Fruit fly (Drosophila melanogaster) whole organism: Measurements from ENCODE around the gene Ptp61F.

Experiments
- CG8478 ChIP-seq: fragments of >200 bp; optimal IDR thresholded peaks from 2 replicates; lab custom pipeline; 2018; ENCODE audit warnings: inconsistent platforms
- Dll ChIP-seq: fragments of >200 bp; optimal IDR thresholded peaks from 2 replicates; lab custom pipeline; 2017
- EcR ChIP-seq, 2 experiments: fragments of >200 bp; optimal IDR thresholded peaks; 2 replicates each; lab custom pipeline; 2017; ENCODE audit warnings: missing biosample characterization in 2 of 2, missing genetic modification characterization in 2 of 2, missing genetic modification reagents in 2 of 2
- pan ChIP-seq: fragments of >200 bp; optimal IDR thresholded peaks from 2 replicates; lab custom pipeline; 2017
- psq ChIP-seq: fragments of >200 bp; optimal IDR thresholded peaks from 2 replicates; lab custom pipeline; 2017
- usp ChIP-seq: fragments of >200 bp; optimal IDR thresholded peaks from 2 replicates; lab custom pipeline; 2017; ENCODE audit warnings: missing biosample characterization, missing genetic modification characterization, mixed read lengths

Gene Ptp61F

dm6 chr3L:1348248-1348647 is 126.8 kb downstream of the Ptp61F start:
- TF ChIP-seq CG8478 (lab: Kevin White, UChicago) (no peak), Dll (lab: Kevin White, UChicago) (no peak), usp (GFP tag; lab: Kevin White, UChicago) (no peak), pan (lab: Kevin White, UChicago) (no peak), EcR (GFP tag; optimal IDR thresholded peaks at IDR 0.05; lab: Kevin White, UChicago) (no peak), psq (lab: Kevin White, UChicago) (no peak)

- no peak for TF ChIP-seq EcR (GFP tag; optimal IDR thresholded peaks at IDR 0.05; lab: Kevin White, UChicago)
- TF ChIP-seq pan (lab: Kevin White, UChicago) = no peak
- TF ChIP-seq usp (GFP tag; lab: Kevin White, UChicago) = no peak
- no peak for TF ChIP-seq Dll (lab: Kevin White, UChicago)
Measured at dm6 chr3L:1346956-1347587, 128.0 kb downstream of the Ptp61F start.

- TF ChIP-seq Dll (lab: Kevin White, UChicago) (no peak), EcR (GFP tag; optimal IDR thresholded peaks at IDR 0.05; lab: Kevin White, UChicago) (no peak), usp (GFP tag; lab: Kevin White, UChicago) (no peak), psq (lab: Kevin White, UChicago) (no peak), pan (lab: Kevin White, UChicago) (no peak), CG8478 (lab: Kevin White, UChicago) (no peak)
Measured at dm6 chr3L:1342133-1342580, 132.9 kb downstream of the Ptp61F start, which contains the start of gene indra. Gene indra (minus strand): TSS chr3L:1342403.

dm6 chr3L:1335989-1336961 is 138.8 kb downstream of the Ptp61F start:
- TF ChIP-seq usp (GFP tag; lab: Kevin White, UChicago) (no peak), Dll (lab: Kevin White, UChicago) (no peak), EcR (GFP tag; optimal IDR thresholded peaks at IDR 0.05; lab: Kevin White, UChicago) (no peak), psq (lab: Kevin White, UChicago) (no peak), pan (lab: Kevin White, UChicago) (no peak), CG8478 (lab: Kevin White, UChicago) (no peak)

- TF ChIP-seq Dll (lab: Kevin White, UChicago) (no peak), usp (GFP tag; lab: Kevin White, UChicago) (no peak), CG8478 (lab: Kevin White, UChicago) (no peak), EcR (GFP tag; optimal IDR thresholded peaks at IDR 0.05; lab: Kevin White, UChicago) (no peak), pan (lab: Kevin White, UChicago) (no peak), psq (lab: Kevin White, UChicago) (no peak)
Measured at dm6 chr3L:1335428-1335764, 139.7 kb downstream of the Ptp61F start.

- TF ChIP-seq Dll (lab: Kevin White, UChicago) = no peak
- TF ChIP-seq pan (lab: Kevin White, UChicago) = no peak
- no peak for TF ChIP-seq usp (GFP tag; lab: Kevin White, UChicago)
Measured at dm6 chr3L:1334571-1335427, 140.3 kb downstream of the Ptp61F start, which contains the start of the genes Hmbs and CG2211. Gene Hmbs (plus strand): TSS chr3L:1334889. Gene CG2211 (minus strand): TSS chr3L:1335359.

- no peak for TF ChIP-seq CG8478 (lab: Kevin White, UChicago)
- no peak for TF ChIP-seq psq (lab: Kevin White, UChicago)
- no peak for TF ChIP-seq usp (GFP tag; lab: Kevin White, UChicago)
- TF ChIP-seq pan (lab: Kevin White, UChicago) = no peak
- no peak for TF ChIP-seq EcR (GFP tag; optimal IDR thresholded peaks at IDR 0.05; lab: Kevin White, UChicago)
Measured at dm6 chr3L:1332973-1333372, 142.1 kb downstream of the Ptp61F start, which contains the start of gene msd5. Gene msd5 (minus strand): TSS chr3L:1333146.

- TF ChIP-seq psq (lab: Kevin White, UChicago) (no peak), Dll (lab: Kevin White, UChicago) (no peak)
Measured at dm6 chr3L:1331542-1331941, 143.5 kb downstream of the Ptp61F start, which contains the start of gene msd1. Gene msd1 (plus strand): TSS chr3L:1331744.

dm6 chr3L:1330420-1330819 is 144.6 kb downstream of the Ptp61F start:
- TF ChIP-seq pan (lab: Kevin White, UChicago) (no peak), CG8478 (lab: Kevin White, UChicago) (no peak), Dll (lab: Kevin White, UChicago) (no peak), psq (lab: Kevin White, UChicago) (no peak), EcR (GFP tag; optimal IDR thresholded peaks at IDR 0.05; lab: Kevin White, UChicago) (no peak), usp (GFP tag; lab: Kevin White, UChicago) (no peak)

dm6 chr3L:1329724-1330123 is 145.3 kb downstream of the Ptp61F start, which contains the start of gene ND-ACP:
Gene ND-ACP (plus strand): TSS chr3L:1329949.
- TF ChIP-seq pan (lab: Kevin White, UChicago) = no peak
- TF ChIP-seq psq (lab: Kevin White, UChicago) = no peak
- no peak for TF ChIP-seq usp (GFP tag; lab: Kevin White, UChicago)
- TF ChIP-seq CG8478 (lab: Kevin White, UChicago) = no peak
- TF ChIP-seq Dll (lab: Kevin White, UChicago) = no peak
- TF ChIP-seq EcR (GFP tag; optimal IDR thresholded peaks at IDR 0.05; lab: Kevin White, UChicago) = no peak
